Fruit fly (Drosophila melanogaster): Measurements from ENCODE around the gene CG15211.

Gene CG15211

dm6 chrX:10744773-10745589, 27.4 kb upstream of the CG15211 start, which contains the start of gene stx (continued):
- TF ChIP-seq CG12299 (tag; optimal IDR thresholded peaks at IDR 0.05) (no peak), CG11456 (GFP tag; IDR thresholded peaks at IDR 0.05) (peak; percentile 80), CG4282 (GFP tag; optimal IDR thresholded peaks at IDR 0.05) (no peak), fru (optimal IDR thresholded peaks at IDR 0.05) (no peak), BEAF-32 (GFP tag; optimal IDR thresholded peaks at IDR 0.05) (peak; percentile 100), ash1 (GFP tag; optimal IDR thresholded peaks at IDR 0.05) (no peak), hbn (GFP tag; IDR thresholded peaks at IDR 0.05; ENCODE audit: partially characterized antibody) (peak; percentile 92), CG8290 (GFP tag; optimal IDR thresholded peaks at IDR 0.05) (no peak), CG8290 (tag; optimal IDR thresholded peaks at IDR 0.05) (peak in 1 of 2 experiments; percentile 80), HmgD (GFP tag; optimal IDR thresholded peaks at IDR 0.05) (no peak), fu2 (GFP tag; optimal IDR thresholded peaks at IDR 0.05) (no peak), CG2129 (GFP tag; IDR thresholded peaks at IDR 0.05; ENCODE audit: partially characterized antibody) (peak; percentile 97), CG32767 (GFP tag; IDR thresholded peaks at IDR 0.05) (0 out of 2 replicates have a peak, but pooled peaks have one; percentile 35), Dip3 (GFP tag; optimal IDR thresholded peaks at IDR 0.05) (no peak), klu (GFP tag; IDR thresholded peaks at IDR 0.05) (no peak), ken (GFP tag; IDR thresholded peaks at IDR 0.05) (peak; percentile 56; the same call in 1 of the 3 replicates), CG3847 (GFP tag; IDR thresholded peaks at IDR 0.05) (peak; percentile 35; the same call in 1 of the 2 replicates), Lim3 (GFP tag; IDR thresholded peaks at IDR 0.05) (no peak), C15 (GFP tag; IDR thresholded peaks at IDR 0.05) (no peak), oc (tag; optimal IDR thresholded peaks at IDR 0.05) (no peak), Bteb2 (GFP tag; optimal IDR thresholded peaks at IDR 0.05) (no peak), CG3065 (GFP tag; optimal IDR thresholded peaks at IDR 0.05) (no peak), bigmax (GFP tag; optimal IDR thresholded peaks at IDR 0.05) (peak; percentile 34), ara (GFP tag; IDR thresholded peaks at IDR 0.05) (no peak), Sry-β (GFP tag; optimal IDR thresholded peaks at IDR 0.05) (no peak), Poxn (GFP tag; IDR thresholded peaks at IDR 0.05) (no peak), Stat92E (GFP tag; optimal IDR thresholded peaks at IDR 0.05) (peak in 1 of 3 experiments; percentile 21), unc-4 (GFP tag; IDR thresholded peaks at IDR 0.05; ENCODE audit: partially characterized antibody) (peak; percentile 97), H2.0 (GFP tag; IDR thresholded peaks at IDR 0.05) (0 out of 2 replicates have a peak, but pooled peaks have one; percentile 26), Dll (GFP tag; IDR thresholded peaks at IDR 0.05; ENCODE audit: partially characterized antibody) (peak; percentile 99), Hr51 (GFP tag; optimal IDR thresholded peaks at IDR 0.05) (peak in 1 of 2 experiments; percentile 0), Awh (GFP tag; IDR thresholded peaks at IDR 0.05) (peak; percentile 47; the same call in 1 of the 2 replicates), CG5180 (GFP tag; optimal IDR thresholded peaks at IDR 0.05) (peak; percentile 0), Bgb (GFP tag; IDR thresholded peaks at IDR 0.05; ENCODE audit: partially characterized antibody) (peak; percentile 97), lov (optimal IDR thresholded peaks at IDR 0.05) (no peak), lov (GFP tag; IDR thresholded peaks at IDR 0.05) (0 out of 3 replicates have a peak, but pooled peaks have one; percentile 52), exex (tag; optimal IDR thresholded peaks at IDR 0.05) (peak; percentile 9), Dek (tag; optimal IDR thresholded peaks at IDR 0.05) (peak; percentile 35), NC2β (GFP tag; optimal IDR thresholded peaks at IDR 0.05) (peak; percentile 11), CG8944 (GFP tag; optimal IDR thresholded peaks at IDR 0.05) (no peak), aop (GFP tag; IDR thresholded peaks at IDR 0.05) (0 out of 2 replicates have a peak, but pooled peaks have one; percentile 29), hb (GFP tag; IDR thresholded peaks at IDR 0.05; ENCODE audit: partially characterized antibody) (peak; percentile 98), cg (GFP tag; optimal IDR thresholded peaks at IDR 0.05) (no peak), stwl (tag; optimal IDR thresholded peaks at IDR 0.05) (peak; percentile 81), CG12236 (GFP tag; optimal IDR thresholded peaks at IDR 0.05) (no peak), fd96Cb (tag; optimal IDR thresholded peaks at IDR 0.05) (no peak), bbx (GFP tag; IDR thresholded peaks at IDR 0.05; ENCODE audit: partially characterized antibody) (peak; percentile 96), kni (GFP tag; optimal IDR thresholded peaks at IDR 0.05) (peak; percentile 54)
